Fruit fly (Drosophila melanogaster): Measurements from ENCODE around the gene Bub3.

Bub3 gene

DNA sequence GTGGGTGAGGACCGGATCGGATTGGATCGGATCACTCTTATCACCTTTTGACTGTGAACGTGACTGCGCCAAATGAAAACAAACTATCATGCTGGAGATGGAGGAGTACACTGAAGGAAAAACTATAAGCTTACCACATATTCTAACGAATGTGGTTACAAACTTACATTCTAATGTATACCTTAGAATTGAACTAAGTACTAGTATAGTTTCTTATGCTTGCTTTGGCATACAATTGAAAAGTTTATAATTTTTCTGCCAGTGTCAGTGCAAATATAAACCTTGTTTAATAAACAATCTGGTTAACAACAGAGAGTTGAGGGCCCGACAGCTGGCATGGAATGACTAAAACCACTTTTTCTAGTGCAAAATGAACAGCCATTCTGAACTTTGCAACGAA, 42.3 kb upstream of the Bub3 start (continued):
- TF ChIP-seq Ada2b (GFP tag; IDR thresholded peaks at IDR 0.05) (no peak), CG10462 (GFP tag; optimal IDR thresholded peaks at IDR 0.05) (no peak), nom (GFP tag; optimal IDR thresholded peaks at IDR 0.05) (no peak), CG15514 (GFP tag; optimal IDR thresholded peaks at IDR 0.05) (no peak), ase (GFP tag; IDR thresholded peaks at IDR 0.05) (peak; percentile 34; the same call in 1 of the 3 replicates), ewg (GFP tag; optimal IDR thresholded peaks at IDR 0.05) (no peak), CG11456 (GFP tag; IDR thresholded peaks at IDR 0.05) (no peak), CG15601 (tag; optimal IDR thresholded peaks at IDR 0.05) (peak; percentile 0), ab (GFP tag; optimal IDR thresholded peaks at IDR 0.05) (no peak), ERR (GFP tag; optimal IDR thresholded peaks at IDR 0.05) (no peak), Sox102F (GFP tag; optimal IDR thresholded peaks at IDR 0.05) (peak; percentile 73), Hr3 (GFP tag; optimal IDR thresholded peaks at IDR 0.05) (no peak), CG15479 (GFP tag; optimal IDR thresholded peaks at IDR 0.05) (no peak), CG12744 (GFP tag; optimal IDR thresholded peaks at IDR 0.05) (no peak), D (optimal IDR thresholded peaks at IDR 0.05) (no peak), D (GFP tag; optimal IDR thresholded peaks at IDR 0.05) (no peak), CG12236 (GFP tag; optimal IDR thresholded peaks at IDR 0.05) (no peak), Atf-2 (GFP tag; optimal IDR thresholded peaks at IDR 0.05) (no peak), CG9609 (GFP tag; optimal IDR thresholded peaks at IDR 0.05) (no peak), CG11504 (tag; optimal IDR thresholded peaks at IDR 0.05) (peak; percentile 55), CG8765 (GFP tag; IDR thresholded peaks at IDR 0.05) (no peak), HLH3B (GFP tag; IDR thresholded peaks at IDR 0.05) (peak; percentile 43), Vsx1 (GFP tag; optimal IDR thresholded peaks at IDR 0.05) (no peak), br (optimal IDR thresholded peaks at IDR 0.05) (no peak), Lpt (GFP tag; optimal IDR thresholded peaks at IDR 0.05) (no peak), Bteb2 (GFP tag; optimal IDR thresholded peaks at IDR 0.05) (no peak), nau (GFP tag; optimal IDR thresholded peaks at IDR 0.05) (no peak), dmrt11E (tag; optimal IDR thresholded peaks at IDR 0.05) (peak; percentile 17), slbo (GFP tag; IDR thresholded peaks at IDR 0.05) (peak; percentile 65), C15 (GFP tag; IDR thresholded peaks at IDR 0.05) (no peak), E2f1 (GFP tag; IDR thresholded peaks at IDR 0.05) (0 out of 2 replicates have a peak, but pooled peaks have one; percentile 15), CG10366 (GFP tag; IDR thresholded peaks at IDR 0.05) (peak; percentile 33; the same call in 1 of the 2 replicates), Nf-YB (GFP tag; optimal IDR thresholded peaks at IDR 0.05) (no peak), CTCF (GFP tag; optimal IDR thresholded peaks at IDR 0.05) (no peak), CG18011 (GFP tag; optimal IDR thresholded peaks at IDR 0.05) (no peak), Dref (GFP tag; IDR thresholded peaks at IDR 0.05) (no peak), CG14050 (GFP tag; IDR thresholded peaks at IDR 0.05) (no peak), onecut (GFP tag; IDR thresholded peaks at IDR 0.05) (peak; percentile 9; the same call in 1 of the 2 replicates), lov (optimal IDR thresholded peaks at IDR 0.05) (no peak), lov (GFP tag; IDR thresholded peaks at IDR 0.05) (no peak), CG14965 (GFP tag; optimal IDR thresholded peaks at IDR 0.05; ENCODE audit: borderline replicate concordance) (no peak), kah (GFP tag; optimal IDR thresholded peaks at IDR 0.05) (no peak), CG14710 (tag; optimal IDR thresholded peaks at IDR 0.05) (no peak), Poxn (GFP tag; IDR thresholded peaks at IDR 0.05) (no peak), Hr78 (GFP tag; optimal IDR thresholded peaks at IDR 0.05) (peak in 1 of 2 experiments; percentile 31), stc (GFP tag; IDR thresholded peaks at IDR 0.05) (peak; percentile 41; the same call in 1 of the 2 replicates), Camta (GFP tag; optimal IDR thresholded peaks at IDR 0.05) (no peak), Hand (GFP tag; optimal IDR thresholded peaks at IDR 0.05) (no peak), dpn (GFP tag; optimal IDR thresholded peaks at IDR 0.05) (peak in 1 of 2 experiments; percentile 17), sc (optimal IDR thresholded peaks at IDR 0.05) (no peak), sc (GFP tag; optimal IDR thresholded peaks at IDR 0.05) (no peak), CG9932 (GFP tag; IDR thresholded peaks at IDR 0.05) (no peak), rib (GFP tag; IDR thresholded peaks at IDR 0.05) (no peak)
